1 fruit fly cellular context compared by ENCODE assay signal in genomic region chrX:8131693-8132313, dm6.
A peak's percentile ranks its signal among the peaks of the same experiment; 100 is the strongest.
TF ChIP-seq lines count a peak whose summit lies in the region.

TSS of gene CG10958 (plus strand) at chrX:8132285.

TF ChIP-seq in whole organism, embryonic, 481 proteins besides CTCF, POLR2A, EP300 and RAD21 (continued from another document and continues in another):
- peak in 1 of 2 experiments; percentile 60 for TF ChIP-seq Hr51 (GFP tag; optimal IDR thresholded peaks at IDR 0.05; lab: Kevin White, UChicago)
- no peak for TF ChIP-seq sens-2 (GFP tag; IDR thresholded peaks at IDR 0.05; lab: Robert Waterston, UW)
- TF ChIP-seq CG16779 (GFP tag; IDR thresholded peaks at IDR 0.05; lab: Robert Waterston, UW): no peak
- peak; percentile 83 for TF ChIP-seq CG2120 (GFP tag; optimal IDR thresholded peaks at IDR 0.05; lab: Kevin White, UChicago)
- no peak for TF ChIP-seq CG7987 (GFP tag; optimal IDR thresholded peaks at IDR 0.05; lab: Kevin White, UChicago)
- TF ChIP-seq Doc3 (GFP tag; IDR thresholded peaks at IDR 0.05; lab: Robert Waterston, UW; ENCODE audit: partially characterized antibody): peak; percentile 14; the same call in 1 of the 3 replicates
- no peak for TF ChIP-seq pb (GFP tag; optimal IDR thresholded peaks at IDR 0.05; lab: Kevin White, UChicago)
- TF ChIP-seq dmrt11E (tag; optimal IDR thresholded peaks at IDR 0.05; lab: Kevin White, UChicago): peak; percentile 33
- peak; percentile 28 for TF ChIP-seq CG8290 (GFP tag; optimal IDR thresholded peaks at IDR 0.05; lab: Kevin White, UChicago)
- no peak for TF ChIP-seq CG8290 (tag; optimal IDR thresholded peaks at IDR 0.05; lab: Kevin White, UChicago)
- TF ChIP-seq esg (GFP tag; conservative IDR thresholded peaks at IDR 0.05; lab: Robert Waterston, UW): 0 out of 2 replicates have a peak, but pooled peaks have one; percentile 20
- peak; percentile 31 for TF ChIP-seq Dek (tag; optimal IDR thresholded peaks at IDR 0.05; lab: Kevin White, UChicago)
- peak; percentile 44 for TF ChIP-seq CG9817 (tag; optimal IDR thresholded peaks at IDR 0.05; lab: Kevin White, UChicago)
- TF ChIP-seq MTF-1 (GFP tag; optimal IDR thresholded peaks at IDR 0.05; lab: Kevin White, UChicago; ENCODE audit: borderline replicate concordance): no peak
- no peak for TF ChIP-seq CG31365 (tag; optimal IDR thresholded peaks at IDR 0.05; lab: Kevin White, UChicago)
- peak; percentile 46 for TF ChIP-seq CG12299 (tag; optimal IDR thresholded peaks at IDR 0.05; lab: Kevin White, UChicago)
- TF ChIP-seq MESR4 (GFP tag; optimal IDR thresholded peaks at IDR 0.05; lab: Kevin White, UChicago): peak; percentile 68
- no peak for TF ChIP-seq CG7372 (GFP tag; IDR thresholded peaks at IDR 0.05; lab: Robert Waterston, UW)
- TF ChIP-seq sna (GFP tag; IDR thresholded peaks at IDR 0.05; lab: Robert Waterston, UW; ENCODE audit: partially characterized antibody): peak; percentile 50; the same call in 1 of the 2 replicates
- peak; percentile 28 for TF ChIP-seq CG10979 (tag; optimal IDR thresholded peaks at IDR 0.05; lab: Kevin White, UChicago)
- peak; percentile 36 for TF ChIP-seq sd (tag; optimal IDR thresholded peaks at IDR 0.05; lab: Kevin White, UChicago)
- no peak for TF ChIP-seq gcm2 (GFP tag; optimal IDR thresholded peaks at IDR 0.05; lab: Kevin White, UChicago)
- peak; percentile 51 for TF ChIP-seq Atf3 (GFP tag; optimal IDR thresholded peaks at IDR 0.05; lab: Kevin White, UChicago)
- TF ChIP-seq ken (GFP tag; IDR thresholded peaks at IDR 0.05; lab: Robert Waterston, UW): peak; percentile 45; the same call in 1 of the 3 replicates
- no peak for TF ChIP-seq lov (optimal IDR thresholded peaks at IDR 0.05; lab: Kevin White, UChicago)
- no peak for TF ChIP-seq lov (GFP tag; IDR thresholded peaks at IDR 0.05; lab: Robert Waterston, UW)
- no peak for TF ChIP-seq Side (GFP tag; optimal IDR thresholded peaks at IDR 0.05; lab: Kevin White, UChicago)
- peak; percentile 56 for TF ChIP-seq HHEX (GFP tag; optimal IDR thresholded peaks at IDR 0.05; lab: Kevin White, UChicago)
- peak; percentile 32; the same call in 1 of the 2 replicates for TF ChIP-seq hbn (GFP tag; IDR thresholded peaks at IDR 0.05; lab: Robert Waterston, UW; ENCODE audit: partially characterized antibody)
- TF ChIP-seq Taf1 (GFP tag; IDR thresholded peaks at IDR 0.05; lab: Robert Waterston, UW): no peak
- no peak for TF ChIP-seq ro (GFP tag; IDR thresholded peaks at IDR 0.05; lab: Robert Waterston, UW)
- TF ChIP-seq CG17359 (tag; optimal IDR thresholded peaks at IDR 0.05; lab: Kevin White, UChicago): peak; percentile 49
- TF ChIP-seq CG8944 (GFP tag; optimal IDR thresholded peaks at IDR 0.05; lab: Kevin White, UChicago): no peak
- peak; percentile 38; the same call in 1 of the 2 replicates for TF ChIP-seq ssp (GFP tag; IDR thresholded peaks at IDR 0.05; lab: Robert Waterston, UW)
- TF ChIP-seq CG13775 (GFP tag; optimal IDR thresholded peaks at IDR 0.05; lab: Kevin White, UChicago): peak; percentile 73
- peak; percentile 57 for TF ChIP-seq CG1233 (GFP tag; optimal IDR thresholded peaks at IDR 0.05; lab: Kevin White, UChicago)
- peak; percentile 53 for TF ChIP-seq mam (GFP tag; optimal IDR thresholded peaks at IDR 0.05; lab: Kevin White, UChicago)
- peak; percentile 2 for TF ChIP-seq Myb (GFP tag; optimal IDR thresholded peaks at IDR 0.05; lab: Kevin White, UChicago)
- TF ChIP-seq CG1647 (GFP tag; optimal IDR thresholded peaks at IDR 0.05; lab: Kevin White, UChicago): no peak
- TF ChIP-seq Dp (GFP tag; optimal IDR thresholded peaks at IDR 0.05; lab: Kevin White, UChicago): peak; percentile 31
- TF ChIP-seq Trl (optimal IDR thresholded peaks at IDR 0.05; lab: Kevin White, UChicago): no peak
- peak; percentile 12 for TF ChIP-seq Trl (GFP tag; optimal IDR thresholded peaks at IDR 0.05; lab: Kevin White, UChicago)
- no peak for TF ChIP-seq org-1 (GFP tag; optimal IDR thresholded peaks at IDR 0.05; lab: Kevin White, UChicago)
- TF ChIP-seq CG14050 (GFP tag; IDR thresholded peaks at IDR 0.05; lab: Robert Waterston, UW): 0 out of 3 replicates have a peak, but pooled peaks have one; percentile 13
- TF ChIP-seq Fer2 (tag; optimal IDR thresholded peaks at IDR 0.05; lab: Kevin White, UChicago): peak; percentile 18
- TF ChIP-seq bcd (GFP tag; optimal IDR thresholded peaks at IDR 0.05; lab: Kevin White, UChicago): peak; percentile 41
- no peak for TF ChIP-seq D19B (GFP tag; optimal IDR thresholded peaks at IDR 0.05; lab: Kevin White, UChicago)
- peak; percentile 55 for TF ChIP-seq CG3847 (GFP tag; IDR thresholded peaks at IDR 0.05; lab: Robert Waterston, UW)
- TF ChIP-seq zfh1 (GFP tag; IDR thresholded peaks at IDR 0.05; lab: Robert Waterston, UW): peak; percentile 66; the same call in 2 of the 3 replicates
- peak; percentile 54 for TF ChIP-seq gsb-n (tag; optimal IDR thresholded peaks at IDR 0.05; lab: Kevin White, UChicago)
- no peak for TF ChIP-seq kah (GFP tag; optimal IDR thresholded peaks at IDR 0.05; lab: Kevin White, UChicago)
- TF ChIP-seq grau (tag; optimal IDR thresholded peaks at IDR 0.05; lab: Kevin White, UChicago): peak; percentile 59
- no peak for TF ChIP-seq dati (GFP tag; IDR thresholded peaks at IDR 0.05; lab: Robert Waterston, UW)
- TF ChIP-seq grn (GFP tag; optimal IDR thresholded peaks at IDR 0.05; lab: Kevin White, UChicago): no peak
- TF ChIP-seq Chrac-16 (GFP tag; optimal IDR thresholded peaks at IDR 0.05; lab: Kevin White, UChicago): peak; percentile 56
- TF ChIP-seq CG3281 (GFP tag; optimal IDR thresholded peaks at IDR 0.05; lab: Kevin White, UChicago): peak; percentile 33
- TF ChIP-seq onecut (GFP tag; IDR thresholded peaks at IDR 0.05; lab: Robert Waterston, UW): no peak
- TF ChIP-seq phol (tag; optimal IDR thresholded peaks at IDR 0.05; lab: Kevin White, UChicago): peak; percentile 47
- TF ChIP-seq Bteb2 (GFP tag; optimal IDR thresholded peaks at IDR 0.05; lab: Kevin White, UChicago): peak; percentile 1
- no peak for TF ChIP-seq CG12744 (GFP tag; optimal IDR thresholded peaks at IDR 0.05; lab: Kevin White, UChicago)
- TF ChIP-seq CG6254 (GFP tag; optimal IDR thresholded peaks at IDR 0.05; lab: Kevin White, UChicago): no peak
- peak; percentile 23 for TF ChIP-seq CG13894 (tag; optimal IDR thresholded peaks at IDR 0.05; lab: Kevin White, UChicago)
- peak; percentile 52; the same call in 1 of the 2 replicates for TF ChIP-seq CG32772 (GFP tag; IDR thresholded peaks at IDR 0.05; lab: Robert Waterston, UW)
- TF ChIP-seq Dip3 (GFP tag; optimal IDR thresholded peaks at IDR 0.05; lab: Kevin White, UChicago): peak; percentile 19
- peak; percentile 49 for TF ChIP-seq Hr3 (GFP tag; optimal IDR thresholded peaks at IDR 0.05; lab: Kevin White, UChicago)
- no peak for TF ChIP-seq Stat92E (GFP tag; optimal IDR thresholded peaks at IDR 0.05; lab: Kevin White, UChicago)
- no peak for TF ChIP-seq Dfd (GFP tag; optimal IDR thresholded peaks at IDR 0.05; lab: Kevin White, UChicago)
- TF ChIP-seq NK7.1 (GFP tag; optimal IDR thresholded peaks at IDR 0.05; lab: Kevin White, UChicago): no peak
- TF ChIP-seq CG14710 (tag; optimal IDR thresholded peaks at IDR 0.05; lab: Kevin White, UChicago): peak; percentile 68
- peak; percentile 73 for TF ChIP-seq Ptx1 (GFP tag; IDR thresholded peaks at IDR 0.05; lab: Robert Waterston, UW)
- peak; percentile 30 for TF ChIP-seq CG6683 (GFP tag; optimal IDR thresholded peaks at IDR 0.05; lab: Kevin White, UChicago)
- no peak for TF ChIP-seq Hr39 (optimal IDR thresholded peaks at IDR 0.05; lab: Kevin White, UChicago)
- TF ChIP-seq ATbp (GFP tag; optimal IDR thresholded peaks at IDR 0.05; lab: Kevin White, UChicago): no peak
- no peak for TF ChIP-seq tx (GFP tag; optimal IDR thresholded peaks at IDR 0.05; lab: Kevin White, UChicago)
- TF ChIP-seq emc (GFP tag; optimal IDR thresholded peaks at IDR 0.05; lab: Kevin White, UChicago): no peak
- TF ChIP-seq CG4424 (GFP tag; optimal IDR thresholded peaks at IDR 0.05; lab: Kevin White, UChicago): peak; percentile 59
- TF ChIP-seq CG13296 (GFP tag; optimal IDR thresholded peaks at IDR 0.05; lab: Kevin White, UChicago): peak; percentile 61
- peak; percentile 26 to 81 for TF ChIP-seq dpn (GFP tag; optimal IDR thresholded peaks at IDR 0.05; lab: Kevin White, UChicago)
- TF ChIP-seq otp (GFP tag; IDR thresholded peaks at IDR 0.05; lab: Robert Waterston, UW): no peak
- TF ChIP-seq Xrp1 (GFP tag; IDR thresholded peaks at IDR 0.05; lab: Robert Waterston, UW): peak; percentile 70
- TF ChIP-seq CG14860 (GFP tag; IDR thresholded peaks at IDR 0.05; lab: Robert Waterston, UW; ENCODE audit: partially characterized antibody): no peak
- TF ChIP-seq CG11560 (tag; IDR thresholded peaks at IDR 0.05; lab: Robert Waterston, UW): no peak
- TF ChIP-seq tgo (GFP tag; IDR thresholded peaks at IDR 0.05; lab: Robert Waterston, UW): peak; percentile 64
- peak; percentile 1 for TF ChIP-seq psq (GFP tag; optimal IDR thresholded peaks at IDR 0.05; lab: Kevin White, UChicago)
- TF ChIP-seq bab2 (GFP tag; optimal IDR thresholded peaks at IDR 0.05; lab: Kevin White, UChicago): no peak
- TF ChIP-seq CG9876 (GFP tag; optimal IDR thresholded peaks at IDR 0.05; lab: Kevin White, UChicago): no peak
- TF ChIP-seq CG2889 (GFP tag; IDR thresholded peaks at IDR 0.05; lab: Robert Waterston, UW): no peak
- TF ChIP-seq tin (GFP tag; optimal IDR thresholded peaks at IDR 0.05; lab: Kevin White, UChicago): peak; percentile 64
- no peak for TF ChIP-seq CG11085 (GFP tag; IDR thresholded peaks at IDR 0.05; lab: Robert Waterston, UW)
- peak; percentile 15 for TF ChIP-seq Ssrp (tag; optimal IDR thresholded peaks at IDR 0.05; lab: Kevin White, UChicago)
- peak in 1 of 2 experiments; percentile 59 for TF ChIP-seq bsh (GFP tag; optimal IDR thresholded peaks at IDR 0.05; lab: Kevin White, UChicago)
- peak; percentile 21 for TF ChIP-seq CG13123 (GFP tag; optimal IDR thresholded peaks at IDR 0.05; lab: Kevin White, UChicago)
- peak; percentile 64; the same call in 1 of the 2 replicates for TF ChIP-seq vvl (GFP tag; IDR thresholded peaks at IDR 0.05; lab: Robert Waterston, UW)
- TF ChIP-seq CG5953 (GFP tag; IDR thresholded peaks at IDR 0.05; lab: Robert Waterston, UW): no peak
- TF ChIP-seq CG17186 (GFP tag; optimal IDR thresholded peaks at IDR 0.05; lab: Kevin White, UChicago): peak; percentile 29
- peak; percentile 54 for TF ChIP-seq CG10654 (GFP tag; optimal IDR thresholded peaks at IDR 0.05; lab: Kevin White, UChicago)
- no peak for TF ChIP-seq D (optimal IDR thresholded peaks at IDR 0.05; lab: Kevin White, UChicago)
- TF ChIP-seq D (GFP tag; optimal IDR thresholded peaks at IDR 0.05; lab: Kevin White, UChicago): peak; percentile 16
- peak; percentile 62 for TF ChIP-seq CG2678 (tag; optimal IDR thresholded peaks at IDR 0.05; lab: Kevin White, UChicago)
- TF ChIP-seq pros (GFP tag; optimal IDR thresholded peaks at IDR 0.05; lab: Kevin White, UChicago): no peak
- TF ChIP-seq kay (GFP tag; optimal IDR thresholded peaks at IDR 0.05; lab: Kevin White, UChicago): peak; percentile 39
- TF ChIP-seq ase (GFP tag; IDR thresholded peaks at IDR 0.05; lab: Robert Waterston, UW): 0 out of 3 replicates have a peak, but pooled peaks have one; percentile 32
- peak; percentile 5 for TF ChIP-seq CG4328 (GFP tag; optimal IDR thresholded peaks at IDR 0.05; lab: Kevin White, UChicago)
- TF ChIP-seq jigr1 (GFP tag; IDR thresholded peaks at IDR 0.05; lab: Robert Waterston, UW): no peak
- no peak for TF ChIP-seq cad (GFP tag; optimal IDR thresholded peaks at IDR 0.05; lab: Kevin White, UChicago)
- TF ChIP-seq eve (GFP tag; optimal IDR thresholded peaks at IDR 0.05; lab: Kevin White, UChicago): no peak
- no peak for TF ChIP-seq CG17912 (GFP tag; optimal IDR thresholded peaks at IDR 0.05; lab: Kevin White, UChicago)
- TF ChIP-seq CG10959 (GFP tag; IDR thresholded peaks at IDR 0.05; lab: Robert Waterston, UW): no peak
- peak; percentile 34 for TF ChIP-seq HLH54F (GFP tag; optimal IDR thresholded peaks at IDR 0.05; lab: Kevin White, UChicago)
- no peak for TF ChIP-seq pnt (GFP tag; optimal IDR thresholded peaks at IDR 0.05; lab: Kevin White, UChicago)
- TF ChIP-seq Eip74EF (GFP tag; optimal IDR thresholded peaks at IDR 0.05; lab: Kevin White, UChicago): peak in 1 of 2 experiments; percentile 27
- no peak for TF ChIP-seq wek (GFP tag; optimal IDR thresholded peaks at IDR 0.05; lab: Kevin White, UChicago)
- no peak for TF ChIP-seq croc (GFP tag; conservative IDR thresholded peaks at IDR 0.05; lab: Robert Waterston, UW)
- TF ChIP-seq Sry-β (GFP tag; optimal IDR thresholded peaks at IDR 0.05; lab: Kevin White, UChicago): peak; percentile 85
- TF ChIP-seq CG13624 (GFP tag; optimal IDR thresholded peaks at IDR 0.05; lab: Kevin White, UChicago): no peak
- TF ChIP-seq Awh (GFP tag; IDR thresholded peaks at IDR 0.05; lab: Robert Waterston, UW): 0 out of 2 replicates have a peak, but pooled peaks have one; percentile 48
- no peak for TF ChIP-seq scrt (GFP tag; optimal IDR thresholded peaks at IDR 0.05; lab: Kevin White, UChicago)
- peak; percentile 9 for TF ChIP-seq CG18619 (GFP tag; optimal IDR thresholded peaks at IDR 0.05; lab: Kevin White, UChicago)
- TF ChIP-seq Mrtf (GFP tag; IDR thresholded peaks at IDR 0.05; lab: Robert Waterston, UW): no peak
- TF ChIP-seq CG17361 (GFP tag; IDR thresholded peaks at IDR 0.05; lab: Robert Waterston, UW): peak; percentile 65; the same call in 2 of the 3 replicates
- no peak for TF ChIP-seq CG8359 (GFP tag; optimal IDR thresholded peaks at IDR 0.05; lab: Kevin White, UChicago; ENCODE audit: borderline replicate concordance)
- peak; percentile 59 for TF ChIP-seq sug (tag; optimal IDR thresholded peaks at IDR 0.05; lab: Kevin White, UChicago)
- TF ChIP-seq CG7786 (GFP tag; optimal IDR thresholded peaks at IDR 0.05; lab: Kevin White, UChicago): no peak
- TF ChIP-seq CG8924 (tag; optimal IDR thresholded peaks at IDR 0.05; lab: Kevin White, UChicago): peak; percentile 51
- no peak for TF ChIP-seq CG3726 (GFP tag; IDR thresholded peaks at IDR 0.05; lab: Robert Waterston, UW)
- no peak for TF ChIP-seq hb (GFP tag; IDR thresholded peaks at IDR 0.05; lab: Robert Waterston, UW; ENCODE audit: partially characterized antibody)
- peak in 1 of 2 experiments; percentile 3 for TF ChIP-seq tll (GFP tag; optimal IDR thresholded peaks at IDR 0.05; lab: Kevin White, UChicago)
- no peak for TF ChIP-seq jing (GFP tag; optimal IDR thresholded peaks at IDR 0.05; lab: Kevin White, UChicago)
- peak; percentile 4 for TF ChIP-seq maf-S (GFP tag; optimal IDR thresholded peaks at IDR 0.05; lab: Kevin White, UChicago)
- TF ChIP-seq CG11093 (GFP tag; IDR thresholded peaks at IDR 0.05; lab: Robert Waterston, UW): no peak
- no peak for TF ChIP-seq Dip2 (GFP tag; IDR thresholded peaks at IDR 0.05; lab: Robert Waterston, UW)
- peak; percentile 56 for TF ChIP-seq CG12942 (GFP tag; optimal IDR thresholded peaks at IDR 0.05; lab: Kevin White, UChicago)
